Worm (Caenorhabditis elegans): ENCODE data around the gene M03E7.3.

The M03E7.3 gene

ce11 chrV:5592323-5592722 is 22.5 kb upstream of the M03E7.3 start, which contains the start of gene vps-37 (continued):
- TF ChIP-seq spr-1 (tag; optimal IDR thresholded peaks at IDR 0.05) (no peak), rbr-2 (tag; optimal IDR thresholded peaks at IDR 0.05) (peak; percentile 45), nhr-48 (tag; optimal IDR thresholded peaks at IDR 0.05) (peak; percentile 17), lin-38 (GFP tag; IDR thresholded peaks at IDR 0.05) (peak; percentile 78), ztf-7 (tag; optimal IDR thresholded peaks at IDR 0.05) (peak; percentile 68), nhr-42 (GFP tag; IDR thresholded peaks at IDR 0.05) (no peak), nhr-41 (GFP tag; IDR thresholded peaks at IDR 0.05) (no peak), dmd-6 (GFP tag; IDR thresholded peaks at IDR 0.05) (peak; percentile 20; the same call in 1 of the 2 replicates)

- TF ChIP-seq lim-7 (GFP tag; IDR thresholded peaks at IDR 0.05) (no peak), spr-1 (tag; optimal IDR thresholded peaks at IDR 0.05) (no peak), lin-1 (GFP tag; IDR thresholded peaks at IDR 0.05) (no peak), dmd-9 (GFP tag; IDR thresholded peaks at IDR 0.05) (no peak), nhr-10 (tag; optimal IDR thresholded peaks at IDR 0.05) (no peak), T26A8.4 (GFP tag; IDR thresholded peaks at IDR 0.05) (no peak), dpl-1 (GFP tag; optimal IDR thresholded peaks at IDR 0.05) (no peak), nhr-77 (tag; optimal IDR thresholded peaks at IDR 0.05) (no peak), nhr-237 (tag; optimal IDR thresholded peaks at IDR 0.05) (no peak), ceh-44 (GFP tag; IDR thresholded peaks at IDR 0.05) (no peak), cey-2 (tag; optimal IDR thresholded peaks at IDR 0.05; ENCODE audit: borderline replicate concordance, insufficient read depth) (no peak), daf-12 (tag; optimal IDR thresholded peaks at IDR 0.05) (no peak), dve-1 (tag; optimal IDR thresholded peaks at IDR 0.05; ENCODE audit: insufficient read depth) (no peak), snpc-1.2 (GFP tag; IDR thresholded peaks at IDR 0.05) (no peak), lin-39 (tag; optimal IDR thresholded peaks at IDR 0.05) (no peak), mdt-29 (GFP tag; IDR thresholded peaks at IDR 0.05) (no peak)
Measured at ce11 chrV:5593406-5593805, 21.4 kb upstream of the M03E7.3 start, which contains the start of gene mrpl-48. mrpl-48 (plus strand) TSS chrV:5593706.

- no peak for TF ChIP-seq lin-1 (GFP tag; IDR thresholded peaks at IDR 0.05)
- TF ChIP-seq gei-8 (GFP tag; optimal IDR thresholded peaks at IDR 0.05), result no peak
- no peak for TF ChIP-seq snpc-4 (tag; optimal IDR thresholded peaks at IDR 0.05)
- TF ChIP-seq unc-62 (GFP tag; optimal IDR thresholded peaks at IDR 0.05 in 1 of 2), result no peak
- no peak for TF ChIP-seq unc-62 (tag; optimal IDR thresholded peaks at IDR 0.05)
- TF ChIP-seq dmd-9 (GFP tag; IDR thresholded peaks at IDR 0.05), result no peak
- peak; percentile 44 for TF ChIP-seq aha-1 (tag)
- TF ChIP-seq ama-1 (optimal IDR thresholded peaks at IDR 0.05), result no peak
- no peak for TF ChIP-seq spr-1 (tag; optimal IDR thresholded peaks at IDR 0.05)
Measured at ce11 chrV:5594315-5594714, 20.5 kb upstream of the M03E7.3 start, which contains the start of gene crn-2. crn-2 (plus strand) TSS chrV:5594615.

ce11 chrV:5596391-5597030 is 18.3 kb upstream of the M03E7.3 start, which contains the start of gene zhit-1:
zhit-1 (minus strand) TSS chrV:5596551.
- TF ChIP-seq ama-1 (optimal IDR thresholded peaks at IDR 0.05) (no peak), dpl-1 (GFP tag; optimal IDR thresholded peaks at IDR 0.05) (peak; percentile 88), hlh-30 (tag; optimal IDR thresholded peaks at IDR 0.05; ENCODE audit: insufficient read depth) (peak; percentile 24), nhr-6 (tag; optimal IDR thresholded peaks at IDR 0.05) (peak; percentile 56), ces-1 (GFP tag; optimal IDR thresholded peaks at IDR 0.05) (no peak), zfp-2 (tag; optimal IDR thresholded peaks at IDR 0.05) (no peak), nhr-111 (GFP tag; optimal IDR thresholded peaks at IDR 0.05) (no peak), mes-2 (tag; optimal IDR thresholded peaks at IDR 0.05; ENCODE audit: poor library complexity, severe bottlenecking) (peak; percentile 67), snpc-4 (tag; optimal IDR thresholded peaks at IDR 0.05) (peak; percentile 6), aha-1 (tag) (peak; percentile 91), zfp-3 (GFP tag; conservative IDR thresholded peaks at IDR 0.05) (no peak), F10B5.3 (tag; optimal IDR thresholded peaks at IDR 0.05) (no peak), lin-38 (GFP tag; IDR thresholded peaks at IDR 0.05) (peak; percentile 91), pha-4 (GFP tag; IDR thresholded peaks at IDR 0.05) (no peak), pha-4 (tag; optimal IDR thresholded peaks at IDR 0.05) (peak; percentile 15), spr-3 (GFP tag; optimal IDR thresholded peaks at IDR 0.05) (no peak), php-3 (GFP tag; IDR thresholded peaks at IDR 0.05) (no peak), hlh-11 (tag; optimal IDR thresholded peaks at IDR 0.05) (no peak), lir-3 (tag; optimal IDR thresholded peaks at IDR 0.05) (no peak), lsy-2 (tag; optimal IDR thresholded peaks at IDR 0.05) (peak in 1 of 2 experiments; percentile 54), ctbp-1 (GFP tag; IDR thresholded peaks at IDR 0.05) (no peak)
